Worm (Caenorhabditis elegans) whole organism, L4 larva: ENCODE data around the gene K10C2.12.

ENCODE experiments used
- F37D6.2 ChIP-seq: sonication (generic microtip); optimal IDR thresholded peaks from 2 replicates; lab custom pipeline; 2016; ENCODE audit warnings: mild to moderate bottlenecking, missing genetic modification characterization, missing compliant biosample characterization
- aly-2 ChIP-seq: sonication (generic microtip); optimal IDR thresholded peaks from 2 replicates; lab custom pipeline; 2018; ENCODE audit warnings: missing biosample characterization, missing genetic modification characterization
- ama-1 ChIP-seq: fragments of 150-350 bp; optimal IDR thresholded peaks from 2 replicates; lab custom pipeline; 2014; ENCODE audit warnings: inconsistent platforms, mixed read lengths
- fkh-10 ChIP-seq: fragments of 150-350 bp; optimal IDR thresholded peaks from 2 replicates; lab custom pipeline; 2014; ENCODE audit warnings: missing biosample characterization, missing genetic modification reagents, missing genetic modification characterization
- hlh-30 ChIP-seq: sonication (generic microtip); optimal IDR thresholded peaks from 2 replicates; lab custom pipeline; 2017; ENCODE audit warnings: antibody characterized with exemption, mild to moderate bottlenecking, missing genetic modification characterization, missing compliant biosample characterization; ENCODE audit not compliant: insufficient read depth
- lsy-2 ChIP-seq, 2 experiments: fragments of 150-350 bp in 1 of 2; sonication (generic microtip) in 1 of 2; optimal IDR thresholded peaks; 2 replicates each; lab custom pipeline; 2014 to 2017; ENCODE audit warnings: missing biosample characterization in 2 of 2, missing genetic modification characterization in 2 of 2
- mxl-3 ChIP-seq: fragments of 200-800 bp; sonication (Bioruptor generic); optimal IDR thresholded peaks from 2 replicates; lab custom pipeline; 2018; ENCODE audit warnings: mild to moderate bottlenecking, missing genetic modification characterization, missing compliant biosample characterization
- nhr-25 ChIP-seq: sonication (generic microtip); optimal IDR thresholded peaks from 2 replicates; lab custom pipeline; 2017; ENCODE audit warnings: missing genetic modification characterization, mild to moderate bottlenecking, missing compliant biosample characterization, antibody characterized with exemption, moderate library complexity, borderline replicate concordance; ENCODE audit not compliant: insufficient read depth
- skn-1 ChIP-seq: fragments of 150-350 bp; optimal IDR thresholded peaks from 2 replicates; lab custom pipeline; 2014; ENCODE audit warnings: missing biosample characterization, missing genetic modification characterization
- unc-39 ChIP-seq: sonication (generic microtip); optimal IDR thresholded peaks from 2 replicates; lab custom pipeline; 2017; ENCODE audit warnings: missing biosample characterization, missing genetic modification characterization
- unc-62 ChIP-seq, 3 experiments: fragments of 150-350 bp in 1 of 3; sonication (generic microtip); optimal IDR thresholded peaks in 2 of 3; peaks in 1 of 3; 1 replicate in 1 of 3; 2 replicates in 2 of 3; lab custom pipeline; 2014 to 2017; ENCODE audit warnings: missing biosample characterization in 3 of 3, missing genetic modification characterization in 3 of 3, missing genetic modification reagents in 3 of 3, missing genotype in 1 of 3
- ztf-7 ChIP-seq: fragments of 150-350 bp; optimal IDR thresholded peaks from 2 replicates; lab custom pipeline; 2014; ENCODE audit warnings: missing biosample characterization, missing genetic modification characterization

DNA sequence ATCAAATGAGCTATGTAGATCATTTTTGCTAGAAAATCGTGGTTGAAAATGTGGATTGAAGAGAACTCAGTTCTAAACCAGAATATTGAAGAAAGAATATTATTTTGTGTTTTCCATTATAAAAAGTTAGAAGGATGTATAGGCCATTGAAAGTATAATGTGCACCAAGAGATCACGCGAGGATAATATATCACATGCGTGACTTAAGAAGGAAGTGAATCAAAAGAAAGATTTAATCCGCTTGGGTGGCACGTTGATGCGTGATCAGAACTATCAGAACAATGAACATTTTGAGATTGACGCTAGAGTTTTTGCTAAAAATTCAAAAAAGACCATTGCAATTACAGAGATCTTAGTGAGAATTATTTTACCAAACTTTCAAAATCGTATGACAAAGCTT is 15.2 kb upstream of the K10C2.12 start:
- TF ChIP-seq nhr-25 (tag; lab: Kevin White, UChicago), result no peak
- no peak for TF ChIP-seq hlh-30 (tag; lab: Kevin White, UChicago)
- TF ChIP-seq lsy-2 (tag; optimal IDR thresholded peaks at IDR 0.05; lab: Kevin White, UChicago), result no peak
- no peak for TF ChIP-seq fkh-10 (GFP tag; lab: Kevin White, UChicago)
- TF ChIP-seq ama-1 (lab: Kevin White, UChicago), result no peak
- no peak for TF ChIP-seq mxl-3 (GFP tag; lab: Kevin White, UChicago)
- no peak for TF ChIP-seq F37D6.2 (tag; lab: Kevin White, UChicago)
- TF ChIP-seq aly-2 (tag; lab: Kevin White, UChicago), result no peak
- TF ChIP-seq unc-62 (GFP tag; optimal IDR thresholded peaks at IDR 0.05 in 1 of 2; lab: Kevin White, UChicago), result no peak
- no peak for TF ChIP-seq unc-62 (tag; optimal IDR thresholded peaks at IDR 0.05; lab: Kevin White, UChicago)
- no peak for TF ChIP-seq skn-1 (tag; lab: Kevin White, UChicago)
- no peak for TF ChIP-seq ztf-7
- no peak for TF ChIP-seq unc-39 (tag; lab: Kevin White, UChicago)
